Fruit fly (Drosophila melanogaster): ENCODE measurements around the gene Ent3.

Ent3 gene

dm6 chr3L:12831290-12831952 lies 22.0 kb upstream of the Ent3 start (continued):
- peak; percentile 74 for TF ChIP-seq acj6 (GFP tag; optimal IDR thresholded peaks at IDR 0.05)
- TF ChIP-seq cyc (GFP tag; optimal IDR thresholded peaks at IDR 0.05): peak; percentile 60
- TF ChIP-seq Hr4 (GFP tag; optimal IDR thresholded peaks at IDR 0.05): peak; percentile 79
- TF ChIP-seq Gug (GFP tag; IDR thresholded peaks at IDR 0.05): peak; percentile 55; the same call in 1 of the 2 replicates
- TF ChIP-seq CG8632 (GFP tag; optimal IDR thresholded peaks at IDR 0.05): peak; percentile 73
- no peak for TF ChIP-seq CG10669 (GFP tag; optimal IDR thresholded peaks at IDR 0.05)
- peak; percentile 77 for TF ChIP-seq achi (GFP tag; optimal IDR thresholded peaks at IDR 0.05)

dm6 chr3L:12832355-12832881 lies 21.0 kb upstream of the Ent3 start:
- TF ChIP-seq Hr38 (GFP tag; optimal IDR thresholded peaks at IDR 0.05) (no peak), salr (GFP tag; optimal IDR thresholded peaks at IDR 0.05) (no peak), dac (GFP tag; optimal IDR thresholded peaks at IDR 0.05) (no peak), CG6276 (GFP tag; optimal IDR thresholded peaks at IDR 0.05) (peak; percentile 56), CG8119 (GFP tag; IDR thresholded peaks at IDR 0.05) (peak; percentile 62; the same call in 1 of the 3 replicates), CG6163 (GFP tag; IDR thresholded peaks at IDR 0.05) (no peak), Gug (GFP tag; IDR thresholded peaks at IDR 0.05) (no peak), CG34406 (GFP tag; optimal IDR thresholded peaks at IDR 0.05) (no peak), dsx (GFP tag; optimal IDR thresholded peaks at IDR 0.05; ENCODE audit: poor library complexity, severe bottlenecking) (peak; percentile 40), ss (GFP tag; optimal IDR thresholded peaks at IDR 0.05) (peak; percentile 60 to 70), Eip78C (GFP tag) (peak; percentile 81), topi (GFP tag; optimal IDR thresholded peaks at IDR 0.05) (no peak), CG9139 (GFP tag; optimal IDR thresholded peaks at IDR 0.05) (peak; percentile 23), fd59A (GFP tag; optimal IDR thresholded peaks at IDR 0.05) (no peak), fkh (GFP tag; optimal IDR thresholded peaks at IDR 0.05) (no peak), CG16779 (tag; optimal IDR thresholded peaks at IDR 0.05) (peak; percentile 54), CG11902 (GFP tag; optimal IDR thresholded peaks at IDR 0.05) (no peak), CG10669 (GFP tag; optimal IDR thresholded peaks at IDR 0.05) (no peak), CG11294 (GFP tag; IDR thresholded peaks at IDR 0.05) (no peak), eg (GFP tag; IDR thresholded peaks at IDR 0.05) (no peak; the same call in 2 of the 3 replicates), CG4318 (GFP tag; optimal IDR thresholded peaks at IDR 0.05) (no peak), Eip75B (GFP tag; optimal IDR thresholded peaks at IDR 0.05) (peak; percentile 10), fd85E (GFP tag; optimal IDR thresholded peaks at IDR 0.05) (no peak), CG7368 (GFP tag; optimal IDR thresholded peaks at IDR 0.05) (no peak), net (GFP tag; optimal IDR thresholded peaks at IDR 0.05) (peak; percentile 35), CG6792 (GFP tag; optimal IDR thresholded peaks at IDR 0.05) (no peak), CG11762 (GFP tag; optimal IDR thresholded peaks at IDR 0.05; ENCODE audit: insufficient read depth) (no peak), Met (GFP tag; optimal IDR thresholded peaks at IDR 0.05) (no peak), CG3032 (tag; optimal IDR thresholded peaks at IDR 0.05) (no peak), Smox (GFP tag; optimal IDR thresholded peaks at IDR 0.05) (no peak), CG6854 (GFP tag; optimal IDR thresholded peaks at IDR 0.05) (peak; percentile 58), lz (GFP tag; optimal IDR thresholded peaks at IDR 0.05) (no peak), CG10631 (GFP tag; optimal IDR thresholded peaks at IDR 0.05) (no peak), Eip93F (GFP tag; optimal IDR thresholded peaks at IDR 0.05) (no peak), acj6 (GFP tag; optimal IDR thresholded peaks at IDR 0.05) (no peak), Hr4 (GFP tag; optimal IDR thresholded peaks at IDR 0.05) (no peak), CG32006 (GFP tag; optimal IDR thresholded peaks at IDR 0.05) (no peak), CG6808 (GFP tag; optimal IDR thresholded peaks at IDR 0.05) (peak; percentile 57), cyc (GFP tag; optimal IDR thresholded peaks at IDR 0.05) (no peak), Hr39 (GFP tag; optimal IDR thresholded peaks at IDR 0.05) (no peak), Sox14 (GFP tag; optimal IDR thresholded peaks at IDR 0.05) (no peak), CG3919 (GFP tag; optimal IDR thresholded peaks at IDR 0.05) (peak; percentile 31), CG31627 (GFP tag; optimal IDR thresholded peaks at IDR 0.05) (no peak), Ets96B (tag; optimal IDR thresholded peaks at IDR 0.05) (no peak), CG15336 (GFP tag; IDR thresholded peaks at IDR 0.05) (peak; percentile 56; the same call in 1 of the 2 replicates), Sox102F (GFP tag; optimal IDR thresholded peaks at IDR 0.05) (peak; percentile 34)
